Fruit fly (Drosophila melanogaster) whole organism, embryonic: Measurements from ENCODE around the gene Or9a.
A peak's percentile ranks its signal among the peaks of the same experiment; 100 is the strongest.

Source experiments
- Atf-2 ChIP-seq: fragments of 200-800 bp; sonication (Bioruptor generic); optimal IDR thresholded peaks from 2 replicates; lab custom pipeline; 2016; ENCODE audit warnings: missing biosample characterization, missing genetic modification characterization
- CG10321 ChIP-seq: fragments of 200-800 bp; sonication (Bioruptor generic); IDR thresholded peaks from 2 replicates; pipeline ENCODE4 v1.3.6; 2022; ENCODE audit warnings: missing biosample characterization, missing genetic modification characterization
- CG11085 ChIP-seq: fragments of 200-800 bp; sonication (Bioruptor generic); IDR thresholded peaks from 2 replicates; pipeline ENCODE4 v1.3.6; 2022; ENCODE audit warnings: missing biosample characterization, missing genetic modification characterization
- CG11398 ChIP-seq: fragments of 200-800 bp; sonication (Bioruptor generic); optimal IDR thresholded peaks from 2 replicates; lab custom pipeline; 2016; ENCODE audit warnings: missing biosample characterization, missing genetic modification characterization
- CG11560 ChIP-seq: fragments of 200-800 bp; sonication (Bioruptor generic); IDR thresholded peaks from 3 replicates; pipeline ENCODE4 v1.3.6; 2022; ENCODE audit warnings: missing biosample characterization, missing genetic modification characterization
- CG11696 ChIP-seq: fragments of 200-800 bp; sonication (Bioruptor generic); IDR thresholded peaks from 2 replicates; pipeline ENCODE4 v1.3.6; 2022; ENCODE audit warnings: missing biosample characterization, missing genetic modification characterization
- CG12155 ChIP-seq: fragments of 200-800 bp; sonication (Bioruptor generic); optimal IDR thresholded peaks from 3 replicates; lab custom pipeline; 2016; ENCODE audit warnings: missing biosample characterization, missing genetic modification characterization
- CG1602 ChIP-seq: fragments of 200-800 bp; sonication (Bioruptor generic); optimal IDR thresholded peaks from 3 replicates; lab custom pipeline; 2016; ENCODE audit warnings: missing biosample characterization, missing genetic modification characterization
- CG1832 ChIP-seq: fragments of 200-800 bp; sonication (Bioruptor generic); optimal IDR thresholded peaks from 2 replicates; lab custom pipeline; 2017; ENCODE audit warnings: missing biosample characterization, mild to moderate bottlenecking, missing genetic modification characterization, inconsistent platforms
- CG2129 ChIP-seq: fragments of 200-800 bp; sonication (Bioruptor generic); IDR thresholded peaks from 2 replicates; pipeline ENCODE4 v1.3.6; 2022; ENCODE audit warnings: missing biosample characterization, missing genetic modification characterization; ENCODE audit not compliant: partially characterized antibody
- CG30020 ChIP-seq: fragments of 200-800 bp; optimal IDR thresholded peaks from 2 replicates; lab custom pipeline; 2019; ENCODE audit warnings: missing biosample characterization, mild to moderate bottlenecking, missing genetic modification characterization, moderate library complexity
- CG30403 ChIP-seq: fragments of 200-800 bp; sonication (Bioruptor generic); optimal IDR thresholded peaks from 3 replicates; lab custom pipeline; 2016; ENCODE audit warnings: missing biosample characterization, missing genetic modification characterization
- CG3065 ChIP-seq: fragments of 200-800 bp; sonication (Bioruptor generic); optimal IDR thresholded peaks from 2 replicates; lab custom pipeline; 2016; ENCODE audit warnings: missing biosample characterization, missing genetic modification characterization
- CG3163 ChIP-seq: fragments of 200-800 bp; sonication (Bioruptor generic); optimal IDR thresholded peaks from 3 replicates; lab custom pipeline; 2016; ENCODE audit warnings: missing biosample characterization, missing genetic modification characterization
- CG33557 ChIP-seq: fragments of 200-800 bp; sonication (Bioruptor generic); optimal IDR thresholded peaks from 2 replicates; lab custom pipeline; 2019; ENCODE audit warnings: missing biosample characterization, mild to moderate bottlenecking, missing genetic modification characterization, moderate library complexity
- CG34224 ChIP-seq: fragments of 200-800 bp; sonication (Bioruptor generic); IDR thresholded peaks from 3 replicates; pipeline ENCODE4 v1.3.6; 2022; ENCODE audit warnings: missing biosample characterization, missing genetic modification characterization; ENCODE audit not compliant: partially characterized antibody
- CG3995 ChIP-seq: fragments of 200-800 bp; sonication (Bioruptor generic); optimal IDR thresholded peaks from 3 replicates; lab custom pipeline; 2016; ENCODE audit warnings: missing biosample characterization, missing genetic modification characterization
- CG4820 ChIP-seq: fragments of 200-800 bp; sonication (Bioruptor generic); optimal IDR thresholded peaks from 3 replicates; lab custom pipeline; 2016; ENCODE audit warnings: missing biosample characterization, missing genetic modification characterization
- CG6813 ChIP-seq: fragments of 200-800 bp; sonication (Bioruptor generic); optimal IDR thresholded peaks from 2 replicates; lab custom pipeline; 2017; ENCODE audit warnings: missing biosample characterization, missing genetic modification characterization, mild to moderate bottlenecking, moderate library complexity, missing genetic modification reagents
- CG8765 ChIP-seq: fragments of 200-800 bp; sonication (Bioruptor generic); IDR thresholded peaks from 2 replicates; pipeline ENCODE4 v1.3.6; 2022; ENCODE audit warnings: missing biosample characterization, missing genetic modification characterization
- CG9817 ChIP-seq: fragments of 200-800 bp; sonication (Bioruptor generic); optimal IDR thresholded peaks from 2 replicates; lab custom pipeline; 2018; ENCODE audit warnings: missing biosample characterization, mild to moderate bottlenecking, missing genetic modification characterization, moderate library complexity
- CG9876 ChIP-seq: fragments of 200-800 bp; sonication (Bioruptor generic); optimal IDR thresholded peaks from 2 replicates; lab custom pipeline; 2016; ENCODE audit warnings: missing biosample characterization, missing genetic modification characterization
- Elba2 ChIP-seq: fragments of 200-800 bp; sonication (Bioruptor generic); optimal IDR thresholded peaks from 3 replicates; lab custom pipeline; 2016; ENCODE audit warnings: missing biosample characterization, missing genetic modification characterization
- HLH3B ChIP-seq: fragments of 200-800 bp; sonication (Bioruptor generic); IDR thresholded peaks from 2 replicates; pipeline ENCODE4 v1.3.6; 2022; ENCODE audit warnings: missing biosample characterization, missing genetic modification characterization
- Lhr ChIP-seq: fragments of 200-800 bp; sonication (Bioruptor generic); optimal IDR thresholded peaks from 3 replicates; lab custom pipeline; 2017; ENCODE audit warnings: mild to moderate bottlenecking, missing biosample characterization, missing genetic modification reagents, missing genetic modification characterization
- MBD-R2 ChIP-seq: fragments of 200-800 bp; sonication (Bioruptor generic); IDR thresholded peaks from 2 replicates; pipeline ENCODE4 v1.3.6; 2022; ENCODE audit warnings: missing biosample characterization, missing genetic modification characterization
- MESR4 ChIP-seq: fragments of 200-800 bp; sonication (Bioruptor generic); optimal IDR thresholded peaks from 2 replicates; lab custom pipeline; 2018; ENCODE audit warnings: missing biosample characterization, mild to moderate bottlenecking, missing genetic modification characterization, moderate library complexity
- NfI ChIP-seq: fragments of 200-800 bp; sonication (Bioruptor generic); optimal IDR thresholded peaks from 3 replicates; lab custom pipeline; 2018; ENCODE audit warnings: missing biosample characterization, mild to moderate bottlenecking, missing genetic modification characterization, moderate library complexity
- Sry-δ ChIP-seq: fragments of 200-800 bp; sonication (Bioruptor generic); optimal IDR thresholded peaks from 2 replicates; lab custom pipeline; 2016; ENCODE audit warnings: missing biosample characterization, missing genetic modification characterization
- Ssrp ChIP-seq: fragments of 200-800 bp; sonication (Bioruptor generic); optimal IDR thresholded peaks from 2 replicates; lab custom pipeline; 2018; ENCODE audit warnings: missing biosample characterization, mild to moderate bottlenecking, missing genetic modification characterization, moderate library complexity
- Tbp ChIP-seq: fragments of >200 bp; optimal IDR thresholded peaks from 2 replicates; lab custom pipeline; 2018; ENCODE audit warnings: missing biosample characterization, missing genetic modification characterization
- ash1 ChIP-seq: fragments of 200-800 bp; sonication (Bioruptor generic); optimal IDR thresholded peaks from 2 replicates; lab custom pipeline; 2018; ENCODE audit warnings: missing biosample characterization, mild to moderate bottlenecking, missing genetic modification characterization
- az2 ChIP-seq: fragments of 200-800 bp; sonication (Bioruptor generic); optimal IDR thresholded peaks from 3 replicates; lab custom pipeline; 2016; ENCODE audit warnings: missing biosample characterization, missing genetic modification characterization
- crol ChIP-seq: fragments of 200-800 bp; sonication (Bioruptor generic); IDR thresholded peaks from 2 replicates; pipeline ENCODE4 v1.3.6; 2022; ENCODE audit warnings: missing biosample characterization, missing genetic modification characterization
- danr ChIP-seq: fragments of 200-800 bp; sonication (Bioruptor generic); IDR thresholded peaks from 2 replicates; pipeline ENCODE4 v1.3.6; 2022; ENCODE audit warnings: missing biosample characterization, missing genetic modification characterization
- dpn ChIP-seq, 2 experiments: fragments of 200-800 bp; sonication (Bioruptor generic); optimal IDR thresholded peaks; 3 replicates each; lab custom pipeline; 2016; ENCODE audit warnings: missing biosample characterization in 2 of 2, missing genetic modification characterization in 2 of 2
- dysf ChIP-seq: fragments of 200-800 bp; sonication (Bioruptor generic); IDR thresholded peaks from 3 replicates; pipeline ENCODE4 v1.3.6; 2022; ENCODE audit warnings: missing biosample characterization, missing genetic modification characterization
- eyg ChIP-seq: fragments of 200-800 bp; sonication (Bioruptor generic); optimal IDR thresholded peaks from 3 replicates; lab custom pipeline; 2016; ENCODE audit warnings: missing biosample characterization, missing genetic modification characterization
- fd64A ChIP-seq: fragments of 200-800 bp; sonication (Bioruptor generic); optimal IDR thresholded peaks from 3 replicates; lab custom pipeline; 2018; ENCODE audit warnings: missing biosample characterization, mild to moderate bottlenecking, missing genetic modification characterization
- grn ChIP-seq: fragments of 200-800 bp; sonication (Bioruptor generic); optimal IDR thresholded peaks from 3 replicates; lab custom pipeline; 2017; ENCODE audit warnings: missing biosample characterization, missing genetic modification characterization
- jigr1 ChIP-seq: fragments of 200-800 bp; sonication (Bioruptor generic); IDR thresholded peaks from 3 replicates; pipeline ENCODE4 v1.3.6; 2022; ENCODE audit warnings: missing biosample characterization, missing genetic modification characterization
- lmd ChIP-seq: fragments of 200-800 bp; sonication (Bioruptor generic); IDR thresholded peaks from 2 replicates; pipeline ENCODE4 v1.3.6; 2022; ENCODE audit warnings: missing biosample characterization, missing genetic modification characterization
- nau ChIP-seq: fragments of 200-800 bp; sonication (Bioruptor generic); optimal IDR thresholded peaks from 3 replicates; lab custom pipeline; 2017; ENCODE audit warnings: missing biosample characterization, mild to moderate bottlenecking, missing genetic modification characterization, missing genetic modification reagents
- nerfin-2 ChIP-seq: fragments of 200-800 bp; sonication (Bioruptor generic); IDR thresholded peaks from 2 replicates; pipeline ENCODE4 v1.3.6; 2022; ENCODE audit warnings: missing biosample characterization, missing genetic modification characterization; ENCODE audit not compliant: partially characterized antibody
- pita ChIP-seq: fragments of 200-800 bp; sonication (Bioruptor generic); optimal IDR thresholded peaks from 2 replicates; lab custom pipeline; 2017; ENCODE audit warnings: missing biosample characterization, mild to moderate bottlenecking, missing genetic modification characterization
- sc ChIP-seq, 3 experiments: fragments of >200 bp in 2 of 3; fragments of 200-800 bp in 1 of 3; sonication (Bioruptor generic) in 1 of 3; optimal IDR thresholded peaks; 2 replicates in 2 of 3; 3 replicates in 1 of 3; lab custom pipeline; 2017; ENCODE audit warnings: mild to moderate bottlenecking in 1 of 3, missing biosample characterization in 1 of 3, missing genetic modification characterization in 1 of 3, missing genetic modification reagents in 1 of 3
- sens ChIP-seq: fragments of 200-800 bp; sonication (Bioruptor generic); peaks from one replicate; lab custom pipeline; 2016; ENCODE audit warnings: missing biosample characterization, missing genetic modification characterization
- seq ChIP-seq: fragments of 200-800 bp; sonication (Bioruptor generic); IDR thresholded peaks from 2 replicates; pipeline ENCODE4 v1.3.6; 2022; ENCODE audit warnings: missing biosample characterization, missing genetic modification characterization
- trh ChIP-seq: fragments of 200-800 bp; sonication (Bioruptor generic); optimal IDR thresholded peaks from 2 replicates; lab custom pipeline; 2016; ENCODE audit warnings: missing biosample characterization, missing genetic modification characterization
- tup ChIP-seq: fragments of 200-800 bp; sonication (Bioruptor generic); optimal IDR thresholded peaks from 2 replicates; lab custom pipeline; 2016; ENCODE audit warnings: missing biosample characterization, mild to moderate bottlenecking, missing genetic modification characterization, moderate library complexity
- wor ChIP-seq: fragments of 200-800 bp; sonication (Bioruptor generic); IDR thresholded peaks from 2 replicates; pipeline ENCODE4 v1.3.6; 2022; ENCODE audit warnings: missing biosample characterization, missing genetic modification characterization

The Or9a gene

DNA sequence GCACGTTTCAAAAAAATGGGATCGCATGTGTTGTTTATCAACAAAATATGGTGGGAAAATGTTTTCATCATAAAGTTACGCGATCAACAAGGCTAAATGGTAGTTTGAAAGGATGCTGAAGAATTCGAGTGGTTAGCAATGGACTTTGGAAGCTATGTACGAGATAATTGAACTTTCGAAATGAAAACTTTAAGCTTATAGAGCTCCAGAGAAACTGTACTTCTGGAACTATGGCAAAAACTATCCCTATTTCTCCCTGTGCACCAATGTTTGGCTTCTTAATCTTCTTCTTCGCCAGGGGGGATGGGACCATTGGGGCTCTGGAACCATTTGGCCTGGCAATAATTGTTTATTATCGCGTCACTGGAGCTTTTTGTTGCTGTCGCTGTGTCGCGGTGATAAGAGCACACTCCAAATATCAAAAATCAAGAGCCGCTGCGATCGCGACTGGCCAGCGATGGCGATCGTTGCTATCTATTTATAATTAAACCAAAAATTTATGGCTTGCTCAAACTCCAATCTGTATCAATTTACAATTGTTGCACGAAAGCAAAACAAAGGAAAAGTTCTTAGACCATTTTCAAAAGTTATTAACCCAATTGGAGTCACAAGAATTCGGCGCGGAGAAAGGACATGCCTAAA is 28.6 kb upstream of the Or9a start (continued):
- TF ChIP-seq Lhr (GFP tag; lab: Kevin White, UChicago) = no peak
- TF ChIP-seq sens (GFP tag; lab: Kevin White, UChicago) = peak; percentile 54
- TF ChIP-seq MBD-R2 (GFP tag; lab: Robert Waterston, UW) = no peak
- peak; percentile 59 for TF ChIP-seq CG30403 (GFP tag; lab: Kevin White, UChicago)
- no peak for TF ChIP-seq tup
- TF ChIP-seq HLH3B (GFP tag; lab: Robert Waterston, UW) = no peak
- peak; percentile 15 to 55 for TF ChIP-seq dpn (GFP tag; optimal IDR thresholded peaks at IDR 0.05; lab: Kevin White, UChicago)
- TF ChIP-seq CG12155 (GFP tag; lab: Kevin White, UChicago) = no peak
- TF ChIP-seq CG11560 = no peak
- TF ChIP-seq jigr1 (GFP tag; lab: Robert Waterston, UW) = no peak
- peak; percentile 72 for TF ChIP-seq grn (GFP tag; lab: Kevin White, UChicago)
- no peak for TF ChIP-seq CG2129 (GFP tag; lab: Robert Waterston, UW)
- TF ChIP-seq CG11696 (GFP tag; lab: Robert Waterston, UW) = no peak
- no peak for TF ChIP-seq CG11085 (GFP tag; lab: Robert Waterston, UW)
- no peak for TF ChIP-seq CG4820 (GFP tag; lab: Kevin White, UChicago)
- TF ChIP-seq pita = no peak
- TF ChIP-seq dysf (GFP tag; lab: Robert Waterston, UW) = peak; percentile 73; the same call in 2 of the 3 replicates
- no peak for TF ChIP-seq wor (GFP tag; lab: Robert Waterston, UW)
- TF ChIP-seq lmd = peak; percentile 50; the same call in 1 of the 2 replicates
- TF ChIP-seq eyg = no peak
- TF ChIP-seq CG30020 (tag; lab: Kevin White, UChicago) = no peak
- no peak for TF ChIP-seq Elba2 (GFP tag; lab: Kevin White, UChicago)
- TF ChIP-seq CG3995 = peak; percentile 15
- TF ChIP-seq CG9817 (tag; lab: Kevin White, UChicago) = peak; percentile 22
- TF ChIP-seq CG9876 = peak; percentile 31
- no peak for TF ChIP-seq danr (GFP tag; lab: Robert Waterston, UW)
- TF ChIP-seq CG34224 = no peak
- TF ChIP-seq CG1602 = no peak
- TF ChIP-seq MESR4 (GFP tag; lab: Kevin White, UChicago) = no peak
- TF ChIP-seq crol (GFP tag; lab: Robert Waterston, UW) = no peak
- TF ChIP-seq NfI (GFP tag; lab: Kevin White, UChicago) = peak; percentile 20
- no peak for TF ChIP-seq Ssrp (tag; lab: Kevin White, UChicago)
- TF ChIP-seq trh (GFP tag; lab: Kevin White, UChicago) = no peak
- no peak for TF ChIP-seq CG8765 (GFP tag; lab: Robert Waterston, UW)
- no peak for TF ChIP-seq seq
- TF ChIP-seq nerfin-2 (GFP tag; lab: Robert Waterston, UW) = no peak
- no peak for TF ChIP-seq az2 (GFP tag; lab: Kevin White, UChicago)
- TF ChIP-seq ash1 = no peak
- no peak for TF ChIP-seq CG3065
- peak; percentile 0 for TF ChIP-seq Atf-2 (GFP tag; lab: Kevin White, UChicago)
- peak; percentile 20 for TF ChIP-seq nau (GFP tag; lab: Kevin White, UChicago)
- TF ChIP-seq fd64A (GFP tag; lab: Kevin White, UChicago) = no peak
- no peak for TF ChIP-seq sc (optimal IDR thresholded peaks at IDR 0.05; lab: Kevin White, UChicago)
- no peak for TF ChIP-seq sc (GFP tag; optimal IDR thresholded peaks at IDR 0.05; lab: Kevin White, UChicago)
- TF ChIP-seq CG11398 (GFP tag; lab: Kevin White, UChicago) = no peak
- TF ChIP-seq Tbp (GFP tag; lab: Kevin White, UChicago) = no peak
- no peak for TF ChIP-seq CG3163 (GFP tag; lab: Kevin White, UChicago)
- TF ChIP-seq CG33557 (GFP tag; lab: Kevin White, UChicago) = no peak
- peak; percentile 7 for TF ChIP-seq Sry-δ (GFP tag; lab: Kevin White, UChicago)
- TF ChIP-seq CG1832 (GFP tag; lab: Kevin White, UChicago) = no peak
- no peak for TF ChIP-seq CG10321 (GFP tag; lab: Robert Waterston, UW)
- TF ChIP-seq CG6813 (GFP tag; lab: Kevin White, UChicago) = no peak
